Worm (Caenorhabditis elegans): ENCODE data around the gene F55A11.7.

- TF ChIP-seq him-1 (tag; optimal IDR thresholded peaks at IDR 0.05): no peak
- TF ChIP-seq dao-5 (tag; optimal IDR thresholded peaks at IDR 0.05): no peak
- TF ChIP-seq W03F9.2 (tag; optimal IDR thresholded peaks at IDR 0.05): no peak
Observed at ce11 chrV:11751480-11751879, 35.8 kb downstream of the F55A11.7 start.

All from whole organism, L4/young adult.